Worm (Caenorhabditis elegans) whole organism, early embryonic: Measurements from ENCODE around the gene gcy-22.
A peak's percentile ranks its signal among the peaks of the same experiment; 100 is the strongest.

Experiments used
- F13C5.2 ChIP-seq: sonication (generic microtip); optimal IDR thresholded peaks from 2 replicates; lab custom pipeline; 2017; ENCODE audit warnings: mild to moderate bottlenecking, missing genetic modification characterization, inconsistent platforms, missing compliant biosample characterization
- ets-7 ChIP-seq: sonication (generic microtip); optimal IDR thresholded peaks from 2 replicates; lab custom pipeline; 2016; ENCODE audit warnings: missing genotype, missing genetic modification characterization, missing compliant biosample characterization

DNA sequence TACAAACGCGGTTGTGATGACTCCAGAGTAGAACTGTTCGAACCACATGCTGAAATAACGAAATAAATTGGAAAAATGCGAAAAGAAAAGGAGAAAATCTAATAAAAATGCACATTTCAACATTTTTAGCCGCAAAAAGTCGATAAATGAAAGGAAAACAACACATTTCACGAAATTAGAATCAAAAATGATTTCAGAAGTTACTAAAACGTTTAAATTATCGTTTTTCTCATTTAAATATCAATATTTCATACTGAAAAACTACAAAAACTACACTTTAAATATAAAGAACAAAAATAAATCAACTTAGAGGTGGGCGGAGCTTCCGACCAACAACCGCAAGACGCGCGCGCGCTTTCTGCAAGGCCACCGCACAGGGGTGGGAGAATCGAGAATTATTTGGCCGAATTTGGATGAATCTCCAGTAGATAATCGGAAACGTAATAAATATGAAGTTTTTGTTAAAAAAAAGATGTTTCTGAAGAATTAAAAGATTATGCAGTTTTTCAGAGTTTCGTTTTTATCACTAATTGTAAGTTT lies 27.1 kb upstream of the gcy-22 start, which contains the start of gene ndua-1:
- TF ChIP-seq F13C5.2: peak; percentile 70
- TF ChIP-seq ets-7 (tag; lab: Kevin White, UChicago): no peak
